Worm (Caenorhabditis elegans): ENCODE results near the gene fbxa-185.

The fbxa-185 gene

DNA sequence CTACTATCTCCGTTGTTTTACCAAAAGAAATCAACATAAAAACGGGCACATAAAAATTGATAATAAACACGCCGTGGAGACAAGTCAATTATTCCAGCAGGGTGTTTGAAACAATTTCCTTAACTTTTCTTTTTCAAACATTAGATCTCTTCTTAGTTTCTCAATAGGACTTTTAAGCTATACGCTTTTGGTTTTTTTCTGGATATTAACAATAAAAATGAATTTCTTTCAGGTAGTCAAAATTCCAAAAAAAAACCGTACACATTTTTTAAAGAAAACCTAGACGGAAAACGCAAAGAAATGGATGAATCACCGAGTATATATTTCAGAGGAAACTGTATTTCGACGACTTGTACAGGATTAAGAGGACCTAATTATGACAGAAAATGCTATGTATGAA is at the start of gene fbxa-185:
TSS of gene fbxa-185 (plus strand) at position 301 of the 400 bp plus-strand sequence.
- TF ChIP-seq lin-39 (tag; optimal IDR thresholded peaks at IDR 0.05) (no peak), nhr-77 (tag; optimal IDR thresholded peaks at IDR 0.05) (no peak), unc-55 (GFP tag; optimal IDR thresholded peaks at IDR 0.05) (no peak), sma-3 (GFP tag; optimal IDR thresholded peaks at IDR 0.05) (no peak), ama-1 (optimal IDR thresholded peaks at IDR 0.05) (no peak), unc-39 (tag; optimal IDR thresholded peaks at IDR 0.05) (no peak), ztf-11 (tag; optimal IDR thresholded peaks at IDR 0.05) (no peak), ceh-16 (tag; optimal IDR thresholded peaks at IDR 0.05) (no peak), ceh-82 (tag; optimal IDR thresholded peaks at IDR 0.05) (no peak), unc-62 (GFP tag; optimal IDR thresholded peaks at IDR 0.05) (no peak), nhr-237 (tag; optimal IDR thresholded peaks at IDR 0.05) (no peak)

DNA sequence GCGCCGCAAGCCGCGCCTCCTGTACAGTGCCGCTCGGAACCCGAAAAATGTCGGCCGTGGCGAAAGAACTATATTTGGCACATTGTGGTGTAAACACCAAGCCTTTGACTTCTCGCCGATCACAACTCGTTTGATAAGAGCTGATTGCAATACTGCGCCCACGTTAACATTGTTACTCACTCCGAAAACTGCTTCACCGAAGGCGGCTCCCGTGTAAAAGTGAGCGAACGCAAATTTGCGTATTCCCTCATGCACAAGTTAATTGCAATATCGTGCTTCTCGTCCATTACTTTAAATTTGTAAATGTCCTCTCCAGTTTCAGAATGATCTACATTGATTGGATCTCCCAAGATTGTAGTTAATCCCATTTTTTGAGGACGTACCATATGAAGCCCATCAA is 47.3 kb upstream of the fbxa-185 start:
- no peak for TF ChIP-seq zag-1 (tag; optimal IDR thresholded peaks at IDR 0.05)
- no peak for TF ChIP-seq mbf-1 (tag; optimal IDR thresholded peaks at IDR 0.05)
- no peak for TF ChIP-seq ceh-82 (tag; optimal IDR thresholded peaks at IDR 0.05)
- no peak for TF ChIP-seq ZK546.5 (tag; optimal IDR thresholded peaks at IDR 0.05)
- TF ChIP-seq ztf-1 (GFP tag; conservative IDR thresholded peaks at IDR 0.05) = no peak
- TF ChIP-seq aly-2 (tag; optimal IDR thresholded peaks at IDR 0.05) = no peak
- no peak for TF ChIP-seq egl-27 (tag; optimal IDR thresholded peaks at IDR 0.05)

DNA sequence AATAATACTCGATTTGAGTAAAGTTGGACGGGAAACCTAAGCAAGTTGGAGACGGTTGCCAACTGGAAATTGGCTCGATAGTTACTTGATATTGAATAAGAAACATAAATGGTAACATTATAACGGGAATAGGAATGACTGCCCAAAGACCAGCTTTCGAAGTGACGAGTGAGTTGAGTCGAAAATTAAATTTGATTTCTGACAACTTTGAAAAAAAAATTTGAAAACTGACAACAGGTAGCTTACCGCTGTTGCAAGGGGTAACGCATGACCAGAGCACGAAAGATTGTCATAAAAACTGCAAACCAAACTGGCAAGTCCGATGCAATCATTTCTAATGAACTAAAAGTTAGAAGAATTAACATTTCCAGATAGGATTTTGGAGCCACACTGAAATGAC is 38.7 kb upstream of the fbxa-185 start:
- TF ChIP-seq F13H6.1 (tag; optimal IDR thresholded peaks at IDR 0.05) (no peak), gmeb-1 (tag; optimal IDR thresholded peaks at IDR 0.05) (no peak), sem-4 (tag; optimal IDR thresholded peaks at IDR 0.05) (no peak), nhr-12 (tag; optimal IDR thresholded peaks at IDR 0.05) (no peak)

DNA sequence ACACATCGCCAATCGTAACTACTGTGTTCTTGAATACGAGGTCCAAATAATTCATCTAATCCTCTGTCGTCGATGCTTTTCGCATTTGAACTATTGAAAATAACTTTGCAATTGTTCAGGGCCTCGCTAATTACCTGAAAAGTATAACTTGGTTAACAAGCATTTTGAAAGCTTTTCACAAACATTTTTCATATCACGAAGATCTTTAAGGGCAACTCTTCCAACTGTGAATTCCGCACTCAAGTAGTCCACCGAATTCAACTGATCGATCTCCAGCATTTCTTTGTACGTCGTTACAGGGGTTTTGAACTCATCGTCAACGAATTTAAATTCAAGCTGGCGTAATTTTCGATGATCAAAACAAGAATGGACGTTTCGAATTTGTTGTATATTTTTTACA is 35.0 kb upstream of the fbxa-185 start:
- TF ChIP-seq elt-1 (tag; optimal IDR thresholded peaks at IDR 0.05) (no peak), egl-27 (tag; optimal IDR thresholded peaks at IDR 0.05) (no peak), mdl-1 (tag; optimal IDR thresholded peaks at IDR 0.05) (no peak), ceh-16 (tag; optimal IDR thresholded peaks at IDR 0.05) (no peak), lsy-2 (tag; optimal IDR thresholded peaks at IDR 0.05) (no peak), dmd-4 (tag; optimal IDR thresholded peaks at IDR 0.05) (no peak), sem-4 (tag; optimal IDR thresholded peaks at IDR 0.05) (no peak), unc-39 (tag; optimal IDR thresholded peaks at IDR 0.05) (no peak), lin-13 (GFP tag; optimal IDR thresholded peaks at IDR 0.05) (no peak), ztf-4 (tag; optimal IDR thresholded peaks at IDR 0.05) (no peak)

DNA sequence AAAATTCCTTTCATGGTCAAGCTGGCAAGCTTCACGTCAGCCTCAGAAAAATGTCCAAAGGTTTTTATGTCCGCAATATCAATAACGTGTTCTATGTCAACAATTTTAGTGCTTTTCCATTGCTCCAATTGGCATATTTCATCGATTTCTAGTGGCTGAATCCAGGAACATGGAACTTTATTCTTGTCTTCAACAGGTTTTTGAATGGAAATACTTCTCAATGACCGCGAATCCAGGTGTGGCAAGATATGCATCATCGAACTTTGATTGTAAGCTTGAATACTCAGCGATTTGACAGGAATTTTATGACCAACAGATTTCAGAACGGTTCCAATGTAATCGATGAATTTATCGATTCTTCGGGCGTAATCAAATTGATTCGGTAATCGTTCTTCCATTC is 32.8 kb upstream of the fbxa-185 start:
- TF ChIP-seq nhr-237 (tag; optimal IDR thresholded peaks at IDR 0.05) (no peak), unc-39 (tag; optimal IDR thresholded peaks at IDR 0.05) (no peak)

DNA sequence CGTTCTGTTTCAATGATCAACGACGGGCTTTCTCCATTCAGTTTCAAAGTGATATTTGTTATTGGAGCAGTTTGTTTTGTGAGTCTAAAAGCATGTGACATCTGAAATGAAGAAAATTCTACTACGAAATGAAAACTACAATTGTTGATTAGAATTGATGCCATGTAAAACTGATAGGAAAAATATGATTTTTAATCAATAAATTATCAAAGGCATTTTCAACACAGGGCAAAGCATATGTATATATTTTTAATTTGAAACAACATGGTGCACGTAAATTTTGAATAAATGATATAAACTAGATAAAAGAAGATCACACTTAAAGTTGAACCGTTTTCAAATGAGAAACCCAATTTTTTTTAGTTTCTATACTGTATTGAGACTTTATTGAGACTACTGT is 30.1 kb upstream of the fbxa-185 start, which contains the start of gene K10G4.5:
TSS of gene K10G4.5 (minus strand) at position 101 of the 400 bp plus-strand sequence.
- no peak for TF ChIP-seq nhr-25 (tag; optimal IDR thresholded peaks at IDR 0.05)
- no peak for TF ChIP-seq unc-62 (GFP tag; optimal IDR thresholded peaks at IDR 0.05)
- no peak for TF ChIP-seq nhr-10 (tag; optimal IDR thresholded peaks at IDR 0.05)
- TF ChIP-seq nhr-6 (tag; optimal IDR thresholded peaks at IDR 0.05) = no peak
- TF ChIP-seq mab-5 (tag; optimal IDR thresholded peaks at IDR 0.05) = no peak
- no peak for TF ChIP-seq ztf-4 (tag; optimal IDR thresholded peaks at IDR 0.05)
- no peak for TF ChIP-seq lin-13 (GFP tag; optimal IDR thresholded peaks at IDR 0.05)
- no peak for TF ChIP-seq zag-1 (tag; optimal IDR thresholded peaks at IDR 0.05)
- no peak for TF ChIP-seq sma-3 (GFP tag; optimal IDR thresholded peaks at IDR 0.05)
- TF ChIP-seq sem-4 (tag; optimal IDR thresholded peaks at IDR 0.05) = no peak
- TF ChIP-seq nhr-12 (tag; optimal IDR thresholded peaks at IDR 0.05) = no peak
- TF ChIP-seq nhr-129 (tag; optimal IDR thresholded peaks at IDR 0.05) = no peak
- TF ChIP-seq unc-55 (GFP tag; optimal IDR thresholded peaks at IDR 0.05) = no peak
- TF ChIP-seq mbf-1 (tag; optimal IDR thresholded peaks at IDR 0.05) = no peak
- no peak for TF ChIP-seq snpc-4 (tag; optimal IDR thresholded peaks at IDR 0.05)
- TF ChIP-seq elt-3 (tag; optimal IDR thresholded peaks at IDR 0.05) = no peak
- TF ChIP-seq Y55F3AM.14 (GFP tag; optimal IDR thresholded peaks at IDR 0.05) = no peak
- no peak for TF ChIP-seq ceh-82 (tag; optimal IDR thresholded peaks at IDR 0.05)

All from whole organism, L2 larva.